Fruit fly (Drosophila melanogaster) whole organism, prepupa: ENCODE data around the gene CG17612.

Experiments
- CG10631 ChIP-seq: fragments of 200-800 bp; sonication (Bioruptor generic); optimal IDR thresholded peaks from 2 replicates; lab custom pipeline; 2016; ENCODE audit warnings: missing biosample characterization, missing genetic modification characterization
- CG10669 ChIP-seq: fragments of 200-800 bp; sonication (Bioruptor generic); optimal IDR thresholded peaks from 3 replicates; lab custom pipeline; 2018; ENCODE audit warnings: missing biosample characterization, mild to moderate bottlenecking, missing genetic modification characterization, moderate library complexity
- CG31627 ChIP-seq: fragments of 200-800 bp; sonication (Bioruptor generic); optimal IDR thresholded peaks from 3 replicates; lab custom pipeline; 2016; ENCODE audit warnings: missing biosample characterization, missing genetic modification characterization
- CG6276 ChIP-seq: fragments of 200-800 bp; sonication (Bioruptor generic); optimal IDR thresholded peaks from 2 replicates; lab custom pipeline; 2017; ENCODE audit warnings: missing biosample characterization, mild to moderate bottlenecking, missing genetic modification characterization
- CG6792 ChIP-seq: fragments of 200-800 bp; sonication (Bioruptor generic); optimal IDR thresholded peaks from 3 replicates; lab custom pipeline; 2016; ENCODE audit warnings: missing biosample characterization, missing genetic modification characterization
- CG6854 ChIP-seq: fragments of 200-800 bp; sonication (Bioruptor generic); optimal IDR thresholded peaks from 2 replicates; lab custom pipeline; 2017; ENCODE audit warnings: missing biosample characterization, mild to moderate bottlenecking, missing genetic modification characterization
- CG8119 ChIP-seq: fragments of 200-800 bp; sonication (Bioruptor generic); IDR thresholded peaks from 3 replicates; pipeline ENCODE4 v1.3.6; 2022; ENCODE audit warnings: missing biosample characterization, missing genetic modification characterization
- CG8319 ChIP-seq: fragments of 200-800 bp; sonication (Bioruptor generic); optimal IDR thresholded peaks from 3 replicates; lab custom pipeline; 2016; ENCODE audit warnings: missing biosample characterization, missing genetic modification characterization
- CG9139 ChIP-seq: fragments of 200-800 bp; sonication (Bioruptor generic); optimal IDR thresholded peaks from 3 replicates; lab custom pipeline; 2017; ENCODE audit warnings: missing biosample characterization, mild to moderate bottlenecking, missing genetic modification characterization
- Eip75B ChIP-seq: fragments of 200-800 bp; sonication (Bioruptor generic); optimal IDR thresholded peaks from 3 replicates; lab custom pipeline; 2016; ENCODE audit warnings: missing biosample characterization, missing genetic modification characterization
- Eip78C ChIP-seq: fragments of 200-800 bp; sonication (Bioruptor generic); peaks from one replicate; lab custom pipeline; 2016; ENCODE audit warnings: missing biosample characterization, missing genetic modification characterization
- Eip93F ChIP-seq: fragments of 200-800 bp; sonication (Bioruptor generic); optimal IDR thresholded peaks from 2 replicates; lab custom pipeline; 2016; ENCODE audit warnings: missing biosample characterization, mild to moderate bottlenecking, missing genetic modification characterization
- Ets21C ChIP-seq: fragments of 200-800 bp; sonication (Bioruptor generic); optimal IDR thresholded peaks from 3 replicates; lab custom pipeline; 2016; ENCODE audit warnings: missing biosample characterization, missing genetic modification characterization
- Ets96B ChIP-seq: fragments of 200-800 bp; optimal IDR thresholded peaks from 2 replicates; lab custom pipeline; 2019; ENCODE audit warnings: missing biosample characterization, mild to moderate bottlenecking, missing genetic modification characterization, moderate library complexity
- Gug ChIP-seq: fragments of 200-800 bp; sonication (Bioruptor generic); IDR thresholded peaks from 2 replicates; pipeline ENCODE4 v1.3.6; 2022; ENCODE audit warnings: missing biosample characterization, missing genetic modification characterization
- Hr38 ChIP-seq: sonication (Bioruptor generic); optimal IDR thresholded peaks from 2 replicates; lab custom pipeline; 2016; ENCODE audit warnings: missing biosample characterization, missing genetic modification characterization
- Hr39 ChIP-seq: fragments of 200-800 bp; sonication (Bioruptor generic); optimal IDR thresholded peaks from 2 replicates; lab custom pipeline; 2016; ENCODE audit warnings: missing biosample characterization, missing genetic modification characterization
- Hr4 ChIP-seq: fragments of 200-800 bp; sonication (Bioruptor generic); optimal IDR thresholded peaks from 3 replicates; lab custom pipeline; 2016; ENCODE audit warnings: missing biosample characterization, missing genetic modification characterization
- Lpt ChIP-seq: fragments of 200-800 bp; sonication (Bioruptor generic); optimal IDR thresholded peaks from 3 replicates; lab custom pipeline; 2016; ENCODE audit warnings: missing biosample characterization, missing genetic modification characterization
- Smox ChIP-seq: fragments of 200-800 bp; sonication (Bioruptor generic); optimal IDR thresholded peaks from 3 replicates; lab custom pipeline; 2016; ENCODE audit warnings: missing biosample characterization, missing genetic modification characterization
- achi ChIP-seq: fragments of 200-800 bp; sonication (Bioruptor generic); optimal IDR thresholded peaks from 3 replicates; lab custom pipeline; 2016; ENCODE audit warnings: missing biosample characterization, missing genetic modification characterization
- acj6 ChIP-seq: fragments of 200-800 bp; sonication (Bioruptor generic); optimal IDR thresholded peaks from 3 replicates; lab custom pipeline; 2016; ENCODE audit warnings: missing biosample characterization, missing genetic modification characterization
- cyc ChIP-seq: fragments of 200-800 bp; sonication (Bioruptor generic); optimal IDR thresholded peaks from 3 replicates; lab custom pipeline; 2016; ENCODE audit warnings: missing biosample characterization, missing genetic modification characterization
- eg ChIP-seq: fragments of 200-800 bp; sonication (Bioruptor generic); IDR thresholded peaks from 3 replicates; pipeline ENCODE4 v1.3.6; 2022; ENCODE audit warnings: missing biosample characterization, missing genetic modification characterization
- fd85E ChIP-seq: fragments of 200-800 bp; sonication (Bioruptor generic); optimal IDR thresholded peaks from 3 replicates; lab custom pipeline; 2016; ENCODE audit warnings: missing biosample characterization, missing genetic modification characterization
- fkh ChIP-seq: fragments of 200-800 bp; sonication (Bioruptor generic); optimal IDR thresholded peaks from 3 replicates; lab custom pipeline; 2017; ENCODE audit warnings: missing biosample characterization, mild to moderate bottlenecking, missing genetic modification characterization, moderate library complexity
- pdm3 ChIP-seq: fragments of 200-800 bp; sonication (Bioruptor generic); optimal IDR thresholded peaks from 3 replicates; lab custom pipeline; 2016; ENCODE audit warnings: missing biosample characterization, missing genetic modification characterization
- spab ChIP-seq: fragments of 200-800 bp; sonication (Bioruptor generic); optimal IDR thresholded peaks from 2 replicates; lab custom pipeline; 2017; ENCODE audit warnings: missing biosample characterization, mild to moderate bottlenecking, missing genetic modification characterization, missing genetic modification reagents
- svp ChIP-seq: fragments of 200-800 bp; sonication (Bioruptor generic); peaks from one replicate; lab custom pipeline; 2016; ENCODE audit warnings: missing biosample characterization, missing genetic modification characterization
- topi ChIP-seq: fragments of 200-800 bp; sonication (Bioruptor generic); optimal IDR thresholded peaks from 3 replicates; lab custom pipeline; 2016; ENCODE audit warnings: missing biosample characterization, missing genetic modification characterization
- vri ChIP-seq: fragments of 200-800 bp; sonication (Bioruptor generic); optimal IDR thresholded peaks from 3 replicates; lab custom pipeline; 2016; ENCODE audit warnings: missing biosample characterization, mild to moderate bottlenecking, missing genetic modification characterization

Gene CG17612

dm6 chr2L:4393842-4394421, 11.4 kb upstream of the CG17612 start, which contains the start of gene CG3652 (continued):
- TF ChIP-seq CG6276 (GFP tag; lab: Kevin White, UChicago) (no peak), CG31627 (peak; percentile 62), Hr39 (GFP tag; lab: Kevin White, UChicago) (no peak), Eip93F (GFP tag; lab: Kevin White, UChicago) (no peak), Ets21C (GFP tag; lab: Kevin White, UChicago) (no peak), acj6 (GFP tag; lab: Kevin White, UChicago) (no peak)

- peak; percentile 97 for TF ChIP-seq svp (GFP tag; lab: Kevin White, UChicago)
- no peak for TF ChIP-seq CG8119
- no peak for TF ChIP-seq Ets21C (GFP tag; lab: Kevin White, UChicago)
- peak; percentile 58 for TF ChIP-seq vri
- TF ChIP-seq Hr4: no peak
- TF ChIP-seq Eip78C: peak; percentile 42
Observed at dm6 chr2L:4389405-4390115, 7.0 kb upstream of the CG17612 start.

- TF ChIP-seq Smox (GFP tag; lab: Kevin White, UChicago): no peak
- peak; percentile 68 for TF ChIP-seq svp (GFP tag; lab: Kevin White, UChicago)
- TF ChIP-seq CG8319 (GFP tag; lab: Kevin White, UChicago): no peak
- no peak for TF ChIP-seq achi (GFP tag; lab: Kevin White, UChicago)
- TF ChIP-seq CG10631: no peak
- TF ChIP-seq CG9139 (GFP tag; lab: Kevin White, UChicago): no peak
- TF ChIP-seq Hr38 (GFP tag; lab: Kevin White, UChicago): no peak
Observed at dm6 chr2L:4388027-4388426, 5.5 kb upstream of the CG17612 start, which contains the start of gene Tps1. Gene Tps1 (plus strand): TSS chr2L:4388327.

dm6 chr2L:4386926-4387550, 4.5 kb upstream of the CG17612 start, which contains the start of gene Psf2:
Gene Psf2 (minus strand): TSS chr2L:4387356.
- no peak for TF ChIP-seq pdm3 (GFP tag; lab: Kevin White, UChicago)
- TF ChIP-seq spab (GFP tag; lab: Kevin White, UChicago): no peak
- TF ChIP-seq fkh (GFP tag; lab: Kevin White, UChicago): peak; percentile 89
- peak; percentile 72 for TF ChIP-seq svp (GFP tag; lab: Kevin White, UChicago)

- TF ChIP-seq CG10669 (GFP tag; lab: Kevin White, UChicago) (no peak), svp (GFP tag; lab: Kevin White, UChicago) (peak; percentile 98)
Observed at dm6 chr2L:4385387-4386279, 3.1 kb upstream of the CG17612 start, which contains the start of gene Vps53. Gene Vps53 (minus strand): TSS chr2L:4386062.

- TF ChIP-seq Ets96B (no peak), topi (GFP tag; lab: Kevin White, UChicago) (no peak), fd85E (GFP tag; lab: Kevin White, UChicago) (no peak), fkh (GFP tag; lab: Kevin White, UChicago) (no peak), Eip78C (no peak), Smox (GFP tag; lab: Kevin White, UChicago) (no peak), Ets21C (GFP tag; lab: Kevin White, UChicago) (no peak), CG31627 (no peak), Eip75B (GFP tag; lab: Kevin White, UChicago) (no peak), eg (GFP tag; lab: Robert Waterston, UW) (no peak), CG6792 (GFP tag; lab: Kevin White, UChicago) (no peak), cyc (GFP tag; lab: Kevin White, UChicago) (no peak), Gug (GFP tag; lab: Robert Waterston, UW) (no peak), Hr38 (GFP tag; lab: Kevin White, UChicago) (no peak), CG9139 (GFP tag; lab: Kevin White, UChicago) (no peak), CG8119 (no peak), Lpt (GFP tag; lab: Kevin White, UChicago) (no peak), CG6854 (GFP tag; lab: Kevin White, UChicago) (no peak)
- TF ChIP-seq, all 60 proteins: peak for 0
Observed at dm6 chr2L:4378380-4378779, 4.2 kb downstream of the CG17612 start.
